Worm (Caenorhabditis elegans) whole organism, L4 larva: Measurements from ENCODE around the gene sdz-15.

Experiments used
- lsy-2 ChIP-seq, 2 experiments: fragments of 150-350 bp in 1 of 2; sonication (generic microtip) in 1 of 2; optimal IDR thresholded peaks; 2 replicates each; lab custom pipeline; 2014 to 2017; ENCODE audit warnings: missing biosample characterization in 2 of 2, missing genetic modification characterization in 2 of 2
- nhr-28 ChIP-seq: fragments of 150-350 bp; optimal IDR thresholded peaks from 2 replicates; lab custom pipeline; 2014; ENCODE audit warnings: missing biosample characterization, missing genetic modification characterization
- skn-1 ChIP-seq: fragments of 150-350 bp; optimal IDR thresholded peaks from 2 replicates; lab custom pipeline; 2014; ENCODE audit warnings: missing biosample characterization, missing genetic modification characterization
- zag-1 ChIP-seq: fragments of 150-350 bp; optimal IDR thresholded peaks from 2 replicates; lab custom pipeline; 2014; ENCODE audit warnings: missing biosample characterization, missing genetic modification characterization

DNA sequence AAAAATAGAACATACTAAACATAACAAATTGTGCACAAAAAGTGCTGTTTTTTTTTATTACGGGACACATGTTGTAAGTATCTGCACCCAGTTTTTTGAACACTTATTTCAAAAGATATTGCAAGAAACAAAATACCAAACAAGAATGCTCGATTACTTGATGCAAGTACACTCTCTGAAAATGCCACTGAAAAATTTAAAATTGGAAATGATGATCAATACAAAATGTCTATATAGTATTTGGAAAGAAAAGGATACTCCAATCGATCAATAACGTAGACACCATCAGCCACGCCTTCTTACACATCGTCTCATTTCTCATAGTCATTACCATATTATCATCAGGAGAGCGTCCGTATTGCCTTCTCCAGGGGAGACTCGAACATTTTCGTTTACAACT is at the start of gene sdz-15:
- no peak for TF ChIP-seq nhr-28 (tag; lab: Kevin White, UChicago)
- no peak for TF ChIP-seq zag-1 (tag; lab: Kevin White, UChicago)
- TF ChIP-seq lsy-2 (tag; optimal IDR thresholded peaks at IDR 0.05; lab: Kevin White, UChicago), result no peak
- no peak for TF ChIP-seq skn-1 (tag; lab: Kevin White, UChicago)
